Worm (Caenorhabditis elegans) whole organism, L4/young adult: ENCODE results near the gene W08F4.13.

ENCODE experiments used
- W03F9.2 ChIP-seq: fragments of 150-350 bp; optimal IDR thresholded peaks from 2 replicates; lab custom pipeline; 2014; ENCODE audit warnings: missing biosample characterization, missing genetic modification characterization
- dao-5 ChIP-seq: sonication (generic microtip); optimal IDR thresholded peaks from 2 replicates; lab custom pipeline; 2016; ENCODE audit warnings: missing genotype, missing genetic modification characterization, moderate library complexity, missing compliant biosample characterization
- him-1 ChIP-seq: sonication (generic microtip); optimal IDR thresholded peaks from 2 replicates; lab custom pipeline; 2016; ENCODE audit warnings: missing genotype, missing genetic modification reagents, missing genetic modification characterization, missing compliant biosample characterization

DNA sequence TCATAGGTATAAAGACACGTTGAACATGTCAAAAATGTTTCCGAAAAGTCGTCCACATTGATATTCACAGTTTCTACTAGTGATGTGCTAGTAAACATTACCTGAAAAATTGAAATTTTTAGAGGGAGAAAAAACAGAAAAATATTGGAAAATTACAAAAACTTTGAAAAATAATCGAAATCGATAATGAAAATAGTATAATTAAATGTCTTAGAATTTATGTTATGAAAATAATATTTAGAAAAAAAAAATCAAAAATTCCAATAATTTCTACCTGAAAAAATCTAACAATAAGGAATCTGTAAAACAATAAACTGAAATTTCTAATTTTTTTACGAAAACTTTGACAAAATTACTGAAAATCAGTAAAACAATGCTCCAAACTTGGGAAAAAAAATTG is 17.4 kb downstream of the W08F4.13 start, which contains the start of gene nhl-3:
- TF ChIP-seq W03F9.2 (tag; lab: Kevin White, UChicago): no peak
- no peak for TF ChIP-seq dao-5
- TF ChIP-seq him-1 (tag; lab: Kevin White, UChicago): no peak
